ENCODE assay signal across 4 fruit fly cellular contexts in the genomic region with DNA sequence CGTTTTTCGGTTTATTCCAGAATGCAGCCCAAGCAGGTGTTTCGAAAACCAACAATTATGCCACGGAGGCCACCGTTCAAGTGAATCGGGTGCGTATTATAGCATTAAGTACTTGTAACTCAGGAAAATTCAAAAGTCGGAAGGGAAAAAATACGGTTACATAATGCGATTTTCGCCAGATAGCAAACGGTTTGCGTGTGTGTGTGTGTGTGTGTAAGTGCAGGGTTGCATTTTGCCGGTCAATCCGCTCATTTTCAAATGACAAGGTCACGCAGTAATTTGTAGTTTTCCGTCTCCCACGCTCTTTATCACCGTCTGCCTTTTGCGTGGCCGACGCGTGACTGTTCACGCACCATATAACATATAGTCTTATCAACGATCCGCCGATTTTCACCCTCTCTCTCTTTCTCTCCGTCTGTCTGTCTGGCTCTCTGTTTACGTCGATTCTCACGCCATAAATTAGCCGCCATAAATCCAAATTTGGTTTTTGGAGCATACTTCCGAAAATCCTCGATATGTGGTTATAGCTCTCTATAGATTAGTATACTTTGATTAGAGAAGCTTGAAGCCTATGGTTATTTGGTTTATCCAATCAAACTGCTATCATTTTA.
TF ChIP-seq lines count a peak whose summit lies in the region.

No protein-coding gene starts in this region.

- no peak for TF ChIP-seq CTCF in whole organism, embryonic (GFP tag; optimal IDR thresholded peaks at IDR 0.05; lab: Kevin White, UChicago)

TF ChIP-seq in whole organism, adult, 20 proteins besides CTCF, POLR2A, EP300 and RAD21:
- TF ChIP-seq Mnt (GFP tag; optimal IDR thresholded peaks at IDR 0.05; lab: Kevin White, UChicago) = peak; percentile 16
- TF ChIP-seq bab1 (GFP tag; optimal IDR thresholded peaks at IDR 0.05; lab: Kevin White, UChicago) = peak; percentile 8
- TF ChIP-seq Hr96 (GFP tag; optimal IDR thresholded peaks at IDR 0.05; lab: Kevin White, UChicago) = no peak
- peak; percentile 44 for TF ChIP-seq tj (GFP tag; optimal IDR thresholded peaks at IDR 0.05; lab: Kevin White, UChicago)

TF ChIP-seq in whole organism, embryonic, 481 proteins besides CTCF, POLR2A, EP300 and RAD21 (continues in another document):
- TF ChIP-seq bab2 (GFP tag; optimal IDR thresholded peaks at IDR 0.05; lab: Kevin White, UChicago) (no peak), chinmo (GFP tag; IDR thresholded peaks at IDR 0.05; lab: Robert Waterston, UW; ENCODE audit: partially characterized antibody) (0 out of 4 replicates have a peak, but pooled peaks have one; percentile 41), Vsx1 (GFP tag; optimal IDR thresholded peaks at IDR 0.05; lab: Kevin White, UChicago) (peak; percentile 45), crol (GFP tag; IDR thresholded peaks at IDR 0.05; lab: Robert Waterston, UW) (peak; percentile 31; the same call in 1 of the 2 replicates), fd3F (GFP tag; optimal IDR thresholded peaks at IDR 0.05; lab: Kevin White, UChicago) (no peak), mirr (GFP tag; optimal IDR thresholded peaks at IDR 0.05; lab: Kevin White, UChicago) (peak; percentile 1), exex (tag; optimal IDR thresholded peaks at IDR 0.05; lab: Kevin White, UChicago) (peak; percentile 39), Med (GFP tag; lab: Kevin White, UChicago) (peak; percentile 66), tna (GFP tag; IDR thresholded peaks at IDR 0.05; lab: Robert Waterston, UW; ENCODE audit: partially characterized antibody) (0 out of 2 replicates have a peak, but pooled peaks have one; percentile 11), cg (GFP tag; optimal IDR thresholded peaks at IDR 0.05; lab: Kevin White, UChicago) (peak; percentile 55), ftz-f1 (GFP tag; optimal IDR thresholded peaks at IDR 0.05; lab: Kevin White, UChicago) (peak; percentile 40), E2f2 (GFP tag; IDR thresholded peaks at IDR 0.05; lab: Robert Waterston, UW) (peak; percentile 44), cwo (GFP tag; optimal IDR thresholded peaks at IDR 0.05; lab: Kevin White, UChicago) (peak; percentile 77), CG17912 (GFP tag; optimal IDR thresholded peaks at IDR 0.05; lab: Kevin White, UChicago) (peak; percentile 15), CG3995 (GFP tag; optimal IDR thresholded peaks at IDR 0.05; lab: Kevin White, UChicago) (peak; percentile 66), insv (GFP tag; optimal IDR thresholded peaks at IDR 0.05; lab: Kevin White, UChicago) (no peak), phol (tag; optimal IDR thresholded peaks at IDR 0.05; lab: Kevin White, UChicago) (no peak), grn (GFP tag; optimal IDR thresholded peaks at IDR 0.05; lab: Kevin White, UChicago) (peak; percentile 47), stwl (tag; optimal IDR thresholded peaks at IDR 0.05; lab: Kevin White, UChicago) (peak; percentile 9), CG13894 (tag; optimal IDR thresholded peaks at IDR 0.05; lab: Kevin White, UChicago) (peak; percentile 10), CG10979 (tag; optimal IDR thresholded peaks at IDR 0.05; lab: Kevin White, UChicago) (no peak), kni (GFP tag; optimal IDR thresholded peaks at IDR 0.05; lab: Kevin White, UChicago) (no peak), psq (GFP tag; optimal IDR thresholded peaks at IDR 0.05; lab: Kevin White, UChicago) (peak; percentile 76), CG1602 (GFP tag; optimal IDR thresholded peaks at IDR 0.05; lab: Kevin White, UChicago) (no peak), CG6791 (GFP tag; IDR thresholded peaks at IDR 0.05; lab: Robert Waterston, UW; ENCODE audit: partially characterized antibody) (0 out of 3 replicates have a peak, but pooled peaks have one; percentile 13)

TF ChIP-seq in whole organism, prepupa, 60 proteins besides CTCF, POLR2A, EP300 and RAD21:
- no peak for TF ChIP-seq CG6163 (GFP tag; IDR thresholded peaks at IDR 0.05; lab: Robert Waterston, UW)
- TF ChIP-seq Hr39 (GFP tag; optimal IDR thresholded peaks at IDR 0.05; lab: Kevin White, UChicago) = peak; percentile 42
- peak; percentile 79 for TF ChIP-seq vri (GFP tag; optimal IDR thresholded peaks at IDR 0.05; lab: Kevin White, UChicago)
- TF ChIP-seq Sox102F (GFP tag; optimal IDR thresholded peaks at IDR 0.05; lab: Kevin White, UChicago) = no peak
- TF ChIP-seq CG10669 (GFP tag; optimal IDR thresholded peaks at IDR 0.05; lab: Kevin White, UChicago) = no peak
- TF ChIP-seq Eip78C (GFP tag; lab: Kevin White, UChicago) = peak; percentile 61
- TF ChIP-seq CG32006 (GFP tag; optimal IDR thresholded peaks at IDR 0.05; lab: Kevin White, UChicago) = no peak
- TF ChIP-seq pdm3 (GFP tag; optimal IDR thresholded peaks at IDR 0.05; lab: Kevin White, UChicago) = no peak
- no peak for TF ChIP-seq dsx (GFP tag; optimal IDR thresholded peaks at IDR 0.05; lab: Kevin White, UChicago; ENCODE audit: poor library complexity, severe bottlenecking)
- TF ChIP-seq fkh (GFP tag; optimal IDR thresholded peaks at IDR 0.05; lab: Kevin White, UChicago) = no peak
- no peak for TF ChIP-seq CG6854 (GFP tag; optimal IDR thresholded peaks at IDR 0.05; lab: Kevin White, UChicago)
- no peak for TF ChIP-seq acj6 (GFP tag; optimal IDR thresholded peaks at IDR 0.05; lab: Kevin White, UChicago)
- TF ChIP-seq Eip75B (GFP tag; optimal IDR thresholded peaks at IDR 0.05; lab: Kevin White, UChicago) = no peak
TF ChIP-seq in whole organism, prepupa: peak in this region for 3.

TF ChIP-seq in whole organism, wandering third instar larva, 38 proteins besides CTCF, POLR2A, EP300 and RAD21:
- no peak for TF ChIP-seq dl (GFP tag; optimal IDR thresholded peaks at IDR 0.05; lab: Kevin White, UChicago; ENCODE audit: insufficient read depth in 1 of 2, partially characterized antibody in 2 of 2)
- TF ChIP-seq Rel (GFP tag; optimal IDR thresholded peaks at IDR 0.05; lab: Kevin White, UChicago) = no peak
- no peak for TF ChIP-seq Rel (tag; optimal IDR thresholded peaks at IDR 0.05; lab: Kevin White, UChicago)
- TF ChIP-seq psq (GFP tag; optimal IDR thresholded peaks at IDR 0.05; lab: Kevin White, UChicago) = peak; percentile 24
- no peak for TF ChIP-seq lola (GFP tag; optimal IDR thresholded peaks at IDR 0.05; lab: Kevin White, UChicago)
